In the genomic region with DNA sequence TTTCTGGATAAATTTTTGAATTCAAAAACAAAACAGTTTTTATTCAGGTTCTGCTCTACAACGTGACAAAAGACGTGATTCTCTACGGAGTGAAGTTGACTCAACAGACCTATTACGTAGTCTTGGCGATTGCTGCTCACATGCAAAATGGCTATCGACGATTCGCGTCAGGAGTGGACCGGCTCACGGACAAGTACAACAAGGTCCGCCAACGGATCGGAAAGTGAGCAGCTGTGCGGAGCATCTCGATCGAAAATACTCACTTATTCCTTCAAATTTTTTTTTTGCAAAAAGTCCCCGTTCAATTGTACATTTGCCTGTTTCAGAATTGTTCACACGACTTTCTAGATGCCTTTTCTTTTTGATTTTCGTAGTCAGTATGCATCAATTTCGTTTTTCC, we compare ENCODE assay signal across 2 worm cellular contexts.
A peak's percentile ranks its signal among the peaks of the same experiment; 100 is the strongest.
TF ChIP-seq lines count a peak whose summit lies in the region.

No protein-coding gene starts in this region.

TF ChIP-seq in whole organism, L4 larva, 104 proteins besides CTCF, POLR2A, EP300 and RAD21:
- TF ChIP-seq spr-3 (GFP tag; optimal IDR thresholded peaks at IDR 0.05; lab: Kevin White, UChicago), result peak; percentile 16
- peak; percentile 60; the same call in 1 of the 2 replicates for TF ChIP-seq T26A8.4 (GFP tag; IDR thresholded peaks at IDR 0.05; lab: Robert Waterston, UW)
- TF ChIP-seq unc-130 (GFP tag; optimal IDR thresholded peaks at IDR 0.05; lab: Kevin White, UChicago), result no peak
- TF ChIP-seq hmg-1.1 (GFP tag; IDR thresholded peaks at IDR 0.05; lab: Robert Waterston, UW), result no peak
- TF ChIP-seq aha-1 (tag; lab: Kevin White, UChicago), result peak; percentile 43
- TF ChIP-seq spr-1 (tag; optimal IDR thresholded peaks at IDR 0.05; lab: Kevin White, UChicago), result peak; percentile 4
- peak; percentile 1 for TF ChIP-seq Y5F2A.4 (GFP tag; optimal IDR thresholded peaks at IDR 0.05; lab: Kevin White, UChicago)
TF ChIP-seq in whole organism, L4 larva: peak in this region for 5.

TF ChIP-seq in whole organism, young adult, 124 proteins besides CTCF, POLR2A, EP300 and RAD21:
- TF ChIP-seq Y79H2A.3 (GFP tag; conservative IDR thresholded peaks at IDR 0.05; lab: Robert Waterston, UW) (no peak), F37B4.10 (GFP tag; IDR thresholded peaks at IDR 0.05; lab: Robert Waterston, UW) (0 out of 2 replicates have a peak, but pooled peaks have one; percentile 49), cebp-1 (GFP tag; IDR thresholded peaks at IDR 0.05; lab: Robert Waterston, UW) (no peak), cebp-1 (tag; optimal IDR thresholded peaks at IDR 0.05; lab: Kevin White, UChicago) (peak; percentile 38)
